Fruit fly (Drosophila melanogaster): ENCODE data around the gene CG11345.
A peak's percentile ranks its signal among the peaks of the same experiment; 100 is the strongest.

The CG11345 gene

dm6 chr3L:4489490-4489889, 31.5 kb upstream of the CG11345 start:
- TF ChIP-seq EcR (GFP tag; optimal IDR thresholded peaks at IDR 0.05) (no peak), gl (tag; optimal IDR thresholded peaks at IDR 0.05) (no peak), CG13204 (GFP tag; optimal IDR thresholded peaks at IDR 0.05) (no peak), CG9948 (tag; optimal IDR thresholded peaks at IDR 0.05) (no peak), fd96Ca (GFP tag; IDR thresholded peaks at IDR 0.05) (no peak), Pif1B (GFP tag; optimal IDR thresholded peaks at IDR 0.05) (no peak)

dm6 chr3L:4484623-4485022, 26.7 kb upstream of the CG11345 start:
- TF ChIP-seq gl (tag; optimal IDR thresholded peaks at IDR 0.05) = no peak
- peak; percentile 63 for TF ChIP-seq EcR (GFP tag; optimal IDR thresholded peaks at IDR 0.05)

dm6 chr3L:4482509-4482908, 24.5 kb upstream of the CG11345 start, which contains the start of gene CG11350:
TSS of gene CG11350 (plus strand) at chr3L:4482809.
- no peak for TF ChIP-seq CG17806 (tag; optimal IDR thresholded peaks at IDR 0.05)
- no peak for TF ChIP-seq D1 (tag; optimal IDR thresholded peaks at IDR 0.05)
- TF ChIP-seq CG8301 (tag; optimal IDR thresholded peaks at IDR 0.05) = no peak
- TF ChIP-seq CG32121 (GFP tag; IDR thresholded peaks at IDR 0.05) = no peak
- no peak for TF ChIP-seq Pif1B (GFP tag; optimal IDR thresholded peaks at IDR 0.05)

- TF ChIP-seq fd96Ca (GFP tag; IDR thresholded peaks at IDR 0.05) (peak; percentile 52; the same call in 1 of the 3 replicates), CG8159 (tag; optimal IDR thresholded peaks at IDR 0.05) (no peak), CG13204 (GFP tag; optimal IDR thresholded peaks at IDR 0.05) (no peak), CG4496 (GFP tag; IDR thresholded peaks at IDR 0.05) (0 out of 3 replicates have a peak, but pooled peaks have one; percentile 13), CG32121 (GFP tag; IDR thresholded peaks at IDR 0.05) (no peak)
These were observed 22.8 kb upstream of the CG11345 start for dm6 chr3L:4480764-4481163.

dm6 chr3L:4479938-4480337, 22.0 kb upstream of the CG11345 start, which contains the start of gene CG7465:
TSS of gene CG7465 (plus strand) at chr3L:4480283.
- TF ChIP-seq CG34367 (tag; optimal IDR thresholded peaks at IDR 0.05) = no peak
- no peak for TF ChIP-seq Snoo (tag; optimal IDR thresholded peaks at IDR 0.05)
- no peak for TF ChIP-seq CG13204 (GFP tag; optimal IDR thresholded peaks at IDR 0.05)
- no peak for TF ChIP-seq gl (tag; optimal IDR thresholded peaks at IDR 0.05)

- TF ChIP-seq Pif1A (GFP tag; optimal IDR thresholded peaks at IDR 0.05) = no peak
- TF ChIP-seq rn (GFP tag; IDR thresholded peaks at IDR 0.05) = no peak
- TF ChIP-seq CG9948 (tag; optimal IDR thresholded peaks at IDR 0.05) = no peak
- TF ChIP-seq fd96Ca (GFP tag; IDR thresholded peaks at IDR 0.05) = no peak
- TF ChIP-seq gl (tag; optimal IDR thresholded peaks at IDR 0.05) = no peak
- no peak for TF ChIP-seq EcR (GFP tag; optimal IDR thresholded peaks at IDR 0.05)
- no peak for TF ChIP-seq Snoo (tag; optimal IDR thresholded peaks at IDR 0.05)
- TF ChIP-seq CG32121 (GFP tag; IDR thresholded peaks at IDR 0.05) = no peak
- no peak for TF ChIP-seq CG12605 (GFP tag; IDR thresholded peaks at IDR 0.05)
- no peak for TF ChIP-seq D1 (tag; optimal IDR thresholded peaks at IDR 0.05)
- no peak for TF ChIP-seq CG17806 (tag; optimal IDR thresholded peaks at IDR 0.05)
- TF ChIP-seq CG14655 (GFP tag; optimal IDR thresholded peaks at IDR 0.05) = no peak
- no peak for TF ChIP-seq CG34367 (tag; optimal IDR thresholded peaks at IDR 0.05)
- no peak for TF ChIP-seq CG10348 (GFP tag; IDR thresholded peaks at IDR 0.05)
These were observed 19.8 kb upstream of the CG11345 start for dm6 chr3L:4477656-4478254.

dm6 chr3L:4475704-4476103, 17.7 kb upstream of the CG11345 start:
- no peak for TF ChIP-seq CG14655 (GFP tag; optimal IDR thresholded peaks at IDR 0.05)
- no peak for TF ChIP-seq rn (GFP tag; IDR thresholded peaks at IDR 0.05)
- TF ChIP-seq fd96Ca (GFP tag; IDR thresholded peaks at IDR 0.05) = no peak
- no peak for TF ChIP-seq D1 (tag; optimal IDR thresholded peaks at IDR 0.05)
- no peak for TF ChIP-seq CG12605 (GFP tag; IDR thresholded peaks at IDR 0.05)
- TF ChIP-seq CG32121 (GFP tag; IDR thresholded peaks at IDR 0.05) = no peak
- no peak for TF ChIP-seq CG13204 (GFP tag; optimal IDR thresholded peaks at IDR 0.05)
- no peak for TF ChIP-seq Pif1A (GFP tag; optimal IDR thresholded peaks at IDR 0.05)
- TF ChIP-seq CG4496 (GFP tag; IDR thresholded peaks at IDR 0.05) = no peak
- no peak for TF ChIP-seq CG8301 (tag; optimal IDR thresholded peaks at IDR 0.05)
- TF ChIP-seq gl (tag; optimal IDR thresholded peaks at IDR 0.05) = no peak
- TF ChIP-seq EcR (GFP tag; optimal IDR thresholded peaks at IDR 0.05) = no peak
- TF ChIP-seq Ets98B (GFP tag; IDR thresholded peaks at IDR 0.05) = no peak

- TF ChIP-seq D1 (tag; optimal IDR thresholded peaks at IDR 0.05) = no peak
- TF ChIP-seq CG15710 (tag; optimal IDR thresholded peaks at IDR 0.05) = no peak
- no peak for TF ChIP-seq EcR (GFP tag; optimal IDR thresholded peaks at IDR 0.05)
- peak; percentile 25 for TF ChIP-seq CG14655 (GFP tag; optimal IDR thresholded peaks at IDR 0.05)
- peak; percentile 20 for TF ChIP-seq CG8159 (tag; optimal IDR thresholded peaks at IDR 0.05)
- TF ChIP-seq Snoo (tag; optimal IDR thresholded peaks at IDR 0.05) = no peak
- peak; percentile 20; the same call in 1 of the 2 replicates for TF ChIP-seq CG12605 (GFP tag; IDR thresholded peaks at IDR 0.05)
- TF ChIP-seq fd96Ca (GFP tag; IDR thresholded peaks at IDR 0.05) = 0 out of 3 replicates have a peak, but pooled peaks have one; percentile 35
- TF ChIP-seq Ets98B (GFP tag; IDR thresholded peaks at IDR 0.05) = peak; percentile 61
- TF ChIP-seq Pif1B (GFP tag; optimal IDR thresholded peaks at IDR 0.05) = peak; percentile 13
- TF ChIP-seq CG9948 (tag; optimal IDR thresholded peaks at IDR 0.05) = no peak
- TF ChIP-seq CG10348 (GFP tag; IDR thresholded peaks at IDR 0.05) = no peak
- peak; percentile 66 for TF ChIP-seq Pif1A (GFP tag; optimal IDR thresholded peaks at IDR 0.05)
- TF ChIP-seq gl (tag; optimal IDR thresholded peaks at IDR 0.05) = no peak
- no peak for TF ChIP-seq CG13204 (GFP tag; optimal IDR thresholded peaks at IDR 0.05)
- TF ChIP-seq CG4496 (GFP tag; IDR thresholded peaks at IDR 0.05) = peak; percentile 96
- peak; percentile 24 for TF ChIP-seq CG8301 (tag; optimal IDR thresholded peaks at IDR 0.05)
- TF ChIP-seq rn (GFP tag; IDR thresholded peaks at IDR 0.05) = no peak
- no peak for TF ChIP-seq CG32121 (GFP tag; IDR thresholded peaks at IDR 0.05)
- TF ChIP-seq CG34367 (tag; optimal IDR thresholded peaks at IDR 0.05) = peak; percentile 43
These were observed 17.0 kb upstream of the CG11345 start for dm6 chr3L:4474946-4475470.
